Worm (Caenorhabditis elegans): ENCODE data around the gene W06G6.10.

DNA sequence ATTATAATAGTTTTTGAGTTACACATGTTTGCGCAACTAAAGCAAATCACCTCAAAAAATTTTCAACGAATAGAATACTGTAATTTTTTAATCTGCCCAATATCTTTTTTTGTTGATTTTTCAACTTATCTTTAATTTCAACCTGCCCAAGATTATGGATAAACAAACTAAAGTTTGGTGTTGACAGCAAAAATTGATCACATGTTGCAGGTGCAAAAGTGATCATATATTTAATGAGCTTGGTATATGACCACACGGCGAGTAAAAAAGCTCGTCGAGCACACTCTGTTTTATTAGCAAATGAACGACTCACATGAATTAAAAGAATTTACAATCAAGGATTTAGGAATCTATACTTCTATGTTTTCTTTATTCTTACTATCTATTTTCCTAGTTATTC is 28.6 kb upstream of the W06G6.10 start, which contains the start of gene srz-1:
- no peak for TF ChIP-seq ama-1 (optimal IDR thresholded peaks at IDR 0.05)
- no peak for TF ChIP-seq ceh-13 (GFP tag; optimal IDR thresholded peaks at IDR 0.05)
